Fruit fly (Drosophila melanogaster) whole organism, embryonic: ENCODE results near the gene CG31637.

Experiments used
- Antp ChIP-seq: fragments of 200-800 bp; sonication (Bioruptor generic); optimal IDR thresholded peaks from 3 replicates; lab custom pipeline; 2016; ENCODE audit warnings: missing biosample characterization, missing genetic modification characterization
- CG10366 ChIP-seq: fragments of 200-800 bp; sonication (Bioruptor generic); IDR thresholded peaks from 2 replicates; pipeline ENCODE4 v1.3.6; 2022; ENCODE audit warnings: missing biosample characterization, missing genetic modification characterization
- CG10654 ChIP-seq: fragments of 200-800 bp; sonication (Bioruptor generic); optimal IDR thresholded peaks from 2 replicates; lab custom pipeline; 2016; ENCODE audit warnings: missing biosample characterization, missing genetic modification characterization
- CG11398 ChIP-seq: fragments of 200-800 bp; sonication (Bioruptor generic); optimal IDR thresholded peaks from 2 replicates; lab custom pipeline; 2016; ENCODE audit warnings: missing biosample characterization, missing genetic modification characterization
- CG11560 ChIP-seq: fragments of 200-800 bp; sonication (Bioruptor generic); IDR thresholded peaks from 3 replicates; pipeline ENCODE4 v1.3.6; 2022; ENCODE audit warnings: missing biosample characterization, missing genetic modification characterization
- CG11723 ChIP-seq: fragments of 200-800 bp; sonication (Bioruptor generic); optimal IDR thresholded peaks from 2 replicates; lab custom pipeline; 2017; ENCODE audit warnings: missing biosample characterization, mild to moderate bottlenecking, missing genetic modification characterization
- CG12104 ChIP-seq: fragments of 200-800 bp; sonication (Bioruptor generic); optimal IDR thresholded peaks from 3 replicates; lab custom pipeline; 2016; ENCODE audit warnings: missing biosample characterization, missing genetic modification characterization
- CG13287 ChIP-seq: fragments of 200-800 bp; sonication (Bioruptor generic); IDR thresholded peaks from 2 replicates; pipeline ENCODE4 v1.3.6; 2022; ENCODE audit warnings: missing biosample characterization, missing genetic modification characterization; ENCODE audit not compliant: partially characterized antibody
- CG16813 ChIP-seq: fragments of 200-800 bp; sonication (Bioruptor generic); IDR thresholded peaks from 3 replicates; pipeline ENCODE4 v1.3.6; 2022; ENCODE audit warnings: missing biosample characterization, missing genetic modification characterization; ENCODE audit not compliant: partially characterized antibody
- CG17568 ChIP-seq: fragments of 200-800 bp; sonication (Bioruptor generic); optimal IDR thresholded peaks from 2 replicates; lab custom pipeline; 2018; ENCODE audit warnings: missing biosample characterization, mild to moderate bottlenecking, missing genetic modification characterization, moderate library complexity
- CG2202 ChIP-seq: fragments of 200-800 bp; sonication (Bioruptor generic); optimal IDR thresholded peaks from 2 replicates; lab custom pipeline; 2018; ENCODE audit warnings: missing biosample characterization, mild to moderate bottlenecking, missing genetic modification characterization
- CG2712 ChIP-seq: fragments of 200-800 bp; optimal IDR thresholded peaks from 3 replicates; lab custom pipeline; 2019; ENCODE audit warnings: missing biosample characterization, mild to moderate bottlenecking, missing genetic modification characterization, moderate library complexity
- CG32532 ChIP-seq: fragments of 200-800 bp; sonication (Bioruptor generic); IDR thresholded peaks from 2 replicates; pipeline ENCODE4 v1.3.6; 2022; ENCODE audit warnings: missing biosample characterization, missing genetic modification characterization
- CG32767 ChIP-seq: fragments of 200-800 bp; sonication (Bioruptor generic); IDR thresholded peaks from 2 replicates; pipeline ENCODE4 v1.3.6; 2022; ENCODE audit warnings: missing biosample characterization, missing genetic modification characterization
- CG34376 ChIP-seq: fragments of 200-800 bp; sonication (Bioruptor generic); optimal IDR thresholded peaks from 2 replicates; lab custom pipeline; 2018; ENCODE audit warnings: missing biosample characterization, mild to moderate bottlenecking, missing genetic modification characterization
- CG34422 ChIP-seq: fragments of 200-800 bp; sonication (Bioruptor generic); IDR thresholded peaks from 3 replicates; pipeline ENCODE4 v1.3.6; 2022; ENCODE audit warnings: missing biosample characterization, missing genetic modification characterization
- CG42726 ChIP-seq: fragments of 200-800 bp; sonication (Bioruptor generic); IDR thresholded peaks from 2 replicates; pipeline ENCODE4 v1.3.6; 2022; ENCODE audit warnings: missing biosample characterization, missing genetic modification characterization; ENCODE audit not compliant: partially characterized antibody
- CG4328 ChIP-seq: fragments of 200-800 bp; sonication (Bioruptor generic); optimal IDR thresholded peaks from 3 replicates; lab custom pipeline; 2017; ENCODE audit warnings: missing biosample characterization, missing genetic modification reagents, missing genetic modification characterization
- CG8089 ChIP-seq: fragments of 200-800 bp; sonication (Bioruptor generic); optimal IDR thresholded peaks from 3 replicates; lab custom pipeline; 2016; ENCODE audit warnings: missing biosample characterization, missing genetic modification characterization
- CG8478 ChIP-seq: fragments of >200 bp; optimal IDR thresholded peaks from 2 replicates; lab custom pipeline; 2018
- CG9932 ChIP-seq: fragments of 200-800 bp; sonication (Bioruptor generic); IDR thresholded peaks from 2 replicates; pipeline ENCODE4 v1.3.6; 2022; ENCODE audit warnings: missing biosample characterization, missing genetic modification characterization
- CoRest ChIP-seq: fragments of 200-800 bp; sonication (Bioruptor generic); optimal IDR thresholded peaks from 3 replicates; lab custom pipeline; 2018; ENCODE audit warnings: missing biosample characterization, mild to moderate bottlenecking, missing genetic modification characterization, moderate library complexity
- Deaf1 ChIP-seq: fragments of 200-800 bp; optimal IDR thresholded peaks from 3 replicates; lab custom pipeline; 2019; ENCODE audit warnings: missing biosample characterization, mild to moderate bottlenecking, missing genetic modification characterization, moderate library complexity
- HLH4C ChIP-seq: fragments of 200-800 bp; sonication (Bioruptor generic); IDR thresholded peaks from 3 replicates; pipeline ENCODE4 v1.3.6; 2022; ENCODE audit warnings: missing biosample characterization, missing genetic modification characterization; ENCODE audit not compliant: partially characterized antibody
- Jarid2 ChIP-seq: fragments of 200-800 bp; sonication (Bioruptor generic); optimal IDR thresholded peaks from 3 replicates; lab custom pipeline; 2017; ENCODE audit warnings: mild to moderate bottlenecking, missing biosample characterization, missing genetic modification reagents, missing genetic modification characterization
- Med ChIP-seq: fragments of 200-800 bp; sonication (Bioruptor generic); peaks from one replicate; lab custom pipeline; 2016; ENCODE audit warnings: missing biosample characterization, missing genetic modification characterization, mild to moderate bottlenecking, inconsistent platforms, moderate library complexity
- Meics ChIP-seq: fragments of 200-800 bp; sonication (Bioruptor generic); optimal IDR thresholded peaks from 2 replicates; lab custom pipeline; 2017; ENCODE audit warnings: missing biosample characterization, mild to moderate bottlenecking, missing genetic modification characterization
- Nf-YB ChIP-seq: fragments of 200-800 bp; sonication (Bioruptor generic); optimal IDR thresholded peaks from 3 replicates; lab custom pipeline; 2019; ENCODE audit warnings: missing biosample characterization, mild to moderate bottlenecking, missing genetic modification characterization, moderate library complexity
- Nf-YC ChIP-seq: fragments of 200-800 bp; optimal IDR thresholded peaks from 3 replicates; lab custom pipeline; 2019; ENCODE audit warnings: missing biosample characterization, mild to moderate bottlenecking, missing genetic modification characterization, moderate library complexity
- Opbp ChIP-seq: fragments of 200-800 bp; sonication (Bioruptor generic); IDR thresholded peaks from 3 replicates; pipeline ENCODE4 v1.3.6; 2022; ENCODE audit warnings: missing biosample characterization, missing genetic modification characterization; ENCODE audit not compliant: partially characterized antibody
- Scr ChIP-seq: fragments of 200-800 bp; sonication (Bioruptor generic); IDR thresholded peaks from 2 replicates; pipeline ENCODE4 v1.3.6; 2022; ENCODE audit warnings: missing biosample characterization, missing genetic modification characterization; ENCODE audit not compliant: partially characterized antibody
- amos ChIP-seq: fragments of 200-800 bp; sonication (Bioruptor generic); IDR thresholded peaks from 2 replicates; pipeline ENCODE4 v1.3.6; 2022; ENCODE audit warnings: missing biosample characterization, missing genetic modification characterization; ENCODE audit not compliant: partially characterized antibody
- ato ChIP-seq: fragments of 200-800 bp; sonication (Bioruptor generic); IDR thresholded peaks from 2 replicates; pipeline ENCODE4 v1.3.6; 2022; ENCODE audit warnings: missing biosample characterization, missing genetic modification characterization; ENCODE audit not compliant: partially characterized antibody
- cg ChIP-seq: fragments of 200-800 bp; sonication (Bioruptor generic); optimal IDR thresholded peaks from 3 replicates; lab custom pipeline; 2019; ENCODE audit warnings: missing biosample characterization, mild to moderate bottlenecking, missing genetic modification characterization, moderate library complexity
- ewg ChIP-seq: fragments of 200-800 bp; sonication (Bioruptor generic); optimal IDR thresholded peaks from 3 replicates; lab custom pipeline; 2017; ENCODE audit warnings: mild to moderate bottlenecking, missing biosample characterization, missing genetic modification reagents, missing genetic modification characterization
- gcm ChIP-seq: fragments of 200-800 bp; sonication (Bioruptor generic); optimal IDR thresholded peaks from 2 replicates; lab custom pipeline; 2019; ENCODE audit warnings: missing biosample characterization, mild to moderate bottlenecking, missing genetic modification characterization, moderate library complexity
- knrl ChIP-seq: fragments of 200-800 bp; sonication (Bioruptor generic); IDR thresholded peaks from 3 replicates; pipeline ENCODE4 v1.3.6; 2022; ENCODE audit warnings: missing biosample characterization, missing genetic modification characterization; ENCODE audit not compliant: partially characterized antibody
- mld ChIP-seq: fragments of 200-800 bp; sonication (Bioruptor generic); IDR thresholded peaks from 3 replicates; pipeline ENCODE4 v1.3.6; 2022; ENCODE audit warnings: missing biosample characterization, missing genetic modification characterization; ENCODE audit not compliant: partially characterized antibody
- oc ChIP-seq: fragments of 200-800 bp; sonication (Bioruptor generic); optimal IDR thresholded peaks from 2 replicates; lab custom pipeline; 2018; ENCODE audit warnings: missing biosample characterization, mild to moderate bottlenecking, missing genetic modification characterization, moderate library complexity
- prd ChIP-seq, 3 experiments: fragments of >200 bp in 2 of 3; fragments of 200-800 bp in 1 of 3; sonication (Bioruptor generic) in 1 of 3; optimal IDR thresholded peaks in 2 of 3; IDR thresholded peaks in 1 of 3; 2 replicates in 2 of 3; 3 replicates in 1 of 3; pipeline versions ENCODE4 v1.3.6 to Lab custom; 2017 to 2022; ENCODE audit warnings: missing biosample characterization in 1 of 3, missing genetic modification characterization in 1 of 3
- sd ChIP-seq: fragments of 200-800 bp; sonication (Bioruptor generic); optimal IDR thresholded peaks from 3 replicates; lab custom pipeline; 2018; ENCODE audit warnings: missing biosample characterization, mild to moderate bottlenecking, missing genetic modification characterization, moderate library complexity
- sens-2 ChIP-seq: fragments of 200-800 bp; sonication (Bioruptor generic); IDR thresholded peaks from 2 replicates; pipeline ENCODE4 v1.3.6; 2022; ENCODE audit warnings: missing biosample characterization, missing genetic modification characterization
- slou ChIP-seq: fragments of 200-800 bp; sonication (Bioruptor generic); optimal IDR thresholded peaks from 3 replicates; lab custom pipeline; 2016; ENCODE audit warnings: missing biosample characterization, missing genetic modification characterization
- sna ChIP-seq: fragments of 200-800 bp; sonication (Bioruptor generic); IDR thresholded peaks from 2 replicates; pipeline ENCODE4 v1.3.6; 2022; ENCODE audit warnings: missing biosample characterization, missing genetic modification characterization; ENCODE audit not compliant: partially characterized antibody
- so ChIP-seq: fragments of 200-800 bp; sonication (Bioruptor generic); IDR thresholded peaks from 3 replicates; pipeline ENCODE4 v1.3.6; 2022; ENCODE audit warnings: missing biosample characterization, missing genetic modification characterization
- ttk ChIP-seq: fragments of 200-800 bp; sonication (Bioruptor generic); IDR thresholded peaks from 2 replicates; pipeline ENCODE4 v2.1.2; 2022; ENCODE audit warnings: missing biosample characterization, missing genetic modification characterization
- unpg ChIP-seq: fragments of 200-800 bp; sonication (Bioruptor generic); optimal IDR thresholded peaks from 3 replicates; lab custom pipeline; 2018; ENCODE audit warnings: missing biosample characterization, mild to moderate bottlenecking, missing genetic modification characterization, moderate library complexity

CG31637 gene

dm6 chr2L:6536044-6536581 lies 37.7 kb downstream of the CG31637 start (continued):
- TF ChIP-seq CG9932 (GFP tag; lab: Robert Waterston, UW), result no peak
- TF ChIP-seq Nf-YB (GFP tag; lab: Kevin White, UChicago), result peak; percentile 97
- no peak for TF ChIP-seq CG11723 (GFP tag; lab: Kevin White, UChicago)
- TF ChIP-seq HLH4C, result peak; percentile 31; the same call in 1 of the 3 replicates
- no peak for TF ChIP-seq CG10654 (GFP tag; lab: Kevin White, UChicago)
- no peak for TF ChIP-seq CG11560 (tag; lab: Robert Waterston, UW)
- TF ChIP-seq CG8089 (GFP tag; lab: Kevin White, UChicago), result no peak
- no peak for TF ChIP-seq CG11398
- no peak for TF ChIP-seq CG10366
- TF ChIP-seq cg (GFP tag; lab: Kevin White, UChicago), result peak; percentile 26
- peak; percentile 68 for TF ChIP-seq gcm (GFP tag; lab: Kevin White, UChicago)
- TF ChIP-seq ttk, result peak; percentile 15; the same call in 1 of the 2 replicates
- no peak for TF ChIP-seq unpg (GFP tag; lab: Kevin White, UChicago)
- TF ChIP-seq prd (optimal IDR thresholded peaks at IDR 0.05; lab: Kevin White, UChicago), result no peak
- no peak for TF ChIP-seq prd (GFP tag; IDR thresholded peaks at IDR 0.05; lab: Robert Waterston, UW)
- TF ChIP-seq CG34376 (GFP tag; lab: Kevin White, UChicago), result no peak
- TF ChIP-seq CG4328 (GFP tag; lab: Kevin White, UChicago), result no peak
- TF ChIP-seq ato (GFP tag; lab: Robert Waterston, UW), result peak; percentile 37; the same call in 1 of the 2 replicates
- peak; percentile 47; the same call in 1 of the 2 replicates for TF ChIP-seq Scr (GFP tag; lab: Robert Waterston, UW)
- TF ChIP-seq mld (GFP tag; lab: Robert Waterston, UW), result 0 out of 3 replicates have a peak, but pooled peaks have one; percentile 63
- peak; percentile 14; the same call in 1 of the 3 replicates for TF ChIP-seq CG16813 (GFP tag; lab: Robert Waterston, UW)
- peak; percentile 74 for TF ChIP-seq sd
- 0 out of 3 replicates have a peak, but pooled peaks have one; percentile 14 for TF ChIP-seq so (GFP tag; lab: Robert Waterston, UW)
- TF ChIP-seq amos (GFP tag; lab: Robert Waterston, UW), result peak; percentile 60; the same call in 1 of the 2 replicates
- peak; percentile 89 for TF ChIP-seq Jarid2 (GFP tag; lab: Kevin White, UChicago)
- TF ChIP-seq sna (GFP tag; lab: Robert Waterston, UW), result peak; percentile 62; the same call in 1 of the 2 replicates
- TF ChIP-seq Med (GFP tag; lab: Kevin White, UChicago), result peak; percentile 72
- no peak for TF ChIP-seq CG8478 (lab: Kevin White, UChicago)
- TF ChIP-seq CG17568, result peak; percentile 25
- no peak for TF ChIP-seq CG12104 (GFP tag; lab: Kevin White, UChicago)
- peak; percentile 50; the same call in 1 of the 2 replicates for TF ChIP-seq CG42726 (GFP tag; lab: Robert Waterston, UW)
- peak; percentile 41 for TF ChIP-seq oc (tag; lab: Kevin White, UChicago)
- TF ChIP-seq sens-2, result no peak
- TF ChIP-seq Meics (GFP tag; lab: Kevin White, UChicago), result no peak
- TF ChIP-seq CG34422 (GFP tag; lab: Robert Waterston, UW), result peak; percentile 27; the same call in 1 of the 3 replicates
- no peak for TF ChIP-seq Antp (GFP tag; lab: Kevin White, UChicago)
- TF ChIP-seq CG13287, result peak; percentile 57
- TF ChIP-seq ewg (GFP tag; lab: Kevin White, UChicago), result peak; percentile 33
- 0 out of 2 replicates have a peak, but pooled peaks have one; percentile 31 for TF ChIP-seq CG32767 (GFP tag; lab: Robert Waterston, UW)
- peak; percentile 97 for TF ChIP-seq Deaf1
- TF ChIP-seq CG2202 (tag; lab: Kevin White, UChicago), result no peak
- no peak for TF ChIP-seq CoRest (tag; lab: Kevin White, UChicago)
- peak; percentile 81 for TF ChIP-seq CG2712 (tag; lab: Kevin White, UChicago)
- no peak for TF ChIP-seq CG32532 (GFP tag; lab: Robert Waterston, UW)
- TF ChIP-seq slou (GFP tag; lab: Kevin White, UChicago), result no peak
- peak; percentile 73; the same call in 2 of the 3 replicates for TF ChIP-seq Opbp (GFP tag; lab: Robert Waterston, UW)
- TF ChIP-seq knrl (GFP tag; lab: Robert Waterston, UW), result 0 out of 3 replicates have a peak, but pooled peaks have one; percentile 33
- peak; percentile 97 for TF ChIP-seq Nf-YC (tag; lab: Kevin White, UChicago)
